Fruit fly (Drosophila melanogaster): ENCODE results near the gene myd.

myd gene

dm6 chr3R:19162135-19162616, 18.3 kb upstream of the myd start, which contains the start of the genes CG42359 and Nsun5 (continued):
- TF ChIP-seq pan (optimal IDR thresholded peaks at IDR 0.05) = no peak
- peak in 1 of 2 experiments; percentile 90 for TF ChIP-seq pan (GFP tag; optimal IDR thresholded peaks at IDR 0.05 in 1 of 2, IDR thresholded peaks at IDR 0.05 in 1 of 2)
- peak; percentile 88 for TF ChIP-seq gfzf (GFP tag; optimal IDR thresholded peaks at IDR 0.05)
- TF ChIP-seq Scr (GFP tag; IDR thresholded peaks at IDR 0.05; ENCODE audit: partially characterized antibody) = peak; percentile 92
- peak; percentile 62 for TF ChIP-seq Oaz (GFP tag; IDR thresholded peaks at IDR 0.05)
- TF ChIP-seq CG8944 (GFP tag; optimal IDR thresholded peaks at IDR 0.05) = peak; percentile 95
- TF ChIP-seq CG17568 (GFP tag; optimal IDR thresholded peaks at IDR 0.05) = peak; percentile 76
- peak; percentile 96 for TF ChIP-seq CG1603 (tag; optimal IDR thresholded peaks at IDR 0.05)
- peak; percentile 93 for TF ChIP-seq PHDP (tag; optimal IDR thresholded peaks at IDR 0.05)
- TF ChIP-seq CG8388 (GFP tag; optimal IDR thresholded peaks at IDR 0.05) = peak; percentile 85
- peak; percentile 46 for TF ChIP-seq CG10565 (GFP tag; optimal IDR thresholded peaks at IDR 0.05)
- TF ChIP-seq ro (GFP tag; IDR thresholded peaks at IDR 0.05) = peak; percentile 54; the same call in 1 of the 2 replicates
- peak; percentile 88 for TF ChIP-seq CG13775 (GFP tag; optimal IDR thresholded peaks at IDR 0.05)
- peak; percentile 73 for TF ChIP-seq dati (GFP tag; IDR thresholded peaks at IDR 0.05)
- TF ChIP-seq MBD-R2 (GFP tag; IDR thresholded peaks at IDR 0.05) = peak; percentile 87
- peak; percentile 87 for TF ChIP-seq bcd (GFP tag; optimal IDR thresholded peaks at IDR 0.05)
- peak; percentile 78 for TF ChIP-seq CG12104 (GFP tag; optimal IDR thresholded peaks at IDR 0.05)
- peak; percentile 78 for TF ChIP-seq CG13296 (GFP tag; optimal IDR thresholded peaks at IDR 0.05)
- peak; percentile 79 for TF ChIP-seq twi (tag; optimal IDR thresholded peaks at IDR 0.05)
- TF ChIP-seq CG15601 (tag; optimal IDR thresholded peaks at IDR 0.05) = peak; percentile 87
- TF ChIP-seq Sox102F (GFP tag; optimal IDR thresholded peaks at IDR 0.05) = peak; percentile 90
- peak; percentile 90 for TF ChIP-seq CG4424 (GFP tag; optimal IDR thresholded peaks at IDR 0.05)
- TF ChIP-seq ab (GFP tag; optimal IDR thresholded peaks at IDR 0.05) = peak; percentile 36
- TF ChIP-seq chinmo (GFP tag; IDR thresholded peaks at IDR 0.05; ENCODE audit: partially characterized antibody) = peak; percentile 87; the same call in 3 of the 4 replicates
- TF ChIP-seq Side (GFP tag; optimal IDR thresholded peaks at IDR 0.05) = peak; percentile 91
- peak; percentile 56; the same call in 1 of the 2 replicates for TF ChIP-seq CG10321 (GFP tag; IDR thresholded peaks at IDR 0.05)
- no peak for TF ChIP-seq Trl (optimal IDR thresholded peaks at IDR 0.05)
- TF ChIP-seq Trl (GFP tag; optimal IDR thresholded peaks at IDR 0.05) = peak; percentile 93
- peak; percentile 68 for TF ChIP-seq CG33557 (GFP tag; optimal IDR thresholded peaks at IDR 0.05)
- TF ChIP-seq CG15696 (tag; optimal IDR thresholded peaks at IDR 0.05) = peak; percentile 85
- TF ChIP-seq HmgD (GFP tag; optimal IDR thresholded peaks at IDR 0.05) = peak; percentile 95
- TF ChIP-seq Ada2b (GFP tag; IDR thresholded peaks at IDR 0.05) = peak; percentile 89
- TF ChIP-seq scrt (GFP tag; optimal IDR thresholded peaks at IDR 0.05) = peak; percentile 74
- TF ChIP-seq Asciz (GFP tag; optimal IDR thresholded peaks at IDR 0.05) = peak; percentile 84
- peak; percentile 76 for TF ChIP-seq pb (GFP tag; optimal IDR thresholded peaks at IDR 0.05)
- TF ChIP-seq CG4820 (GFP tag; optimal IDR thresholded peaks at IDR 0.05) = peak; percentile 83
- TF ChIP-seq Ssrp (tag; optimal IDR thresholded peaks at IDR 0.05) = peak; percentile 82
- peak; percentile 67 for TF ChIP-seq kni (GFP tag; optimal IDR thresholded peaks at IDR 0.05)
- peak in 1 of 2 experiments; percentile 31 for TF ChIP-seq tll (GFP tag; optimal IDR thresholded peaks at IDR 0.05)
- peak; percentile 75 for TF ChIP-seq Fer2 (tag; optimal IDR thresholded peaks at IDR 0.05)
- peak; percentile 92 for TF ChIP-seq unpg (GFP tag; optimal IDR thresholded peaks at IDR 0.05)
- TF ChIP-seq CG30020 (tag; optimal IDR thresholded peaks at IDR 0.05) = peak; percentile 82
- TF ChIP-seq hb (GFP tag; IDR thresholded peaks at IDR 0.05; ENCODE audit: partially characterized antibody) = peak; percentile 73
- TF ChIP-seq grn (GFP tag; optimal IDR thresholded peaks at IDR 0.05) = peak; percentile 46
- peak; percentile 65 for TF ChIP-seq btn (GFP tag; optimal IDR thresholded peaks at IDR 0.05)
- TF ChIP-seq Hey (tag; optimal IDR thresholded peaks at IDR 0.05) = peak; percentile 72
- peak; percentile 81 for TF ChIP-seq dmrt99B (tag; optimal IDR thresholded peaks at IDR 0.05)
- TF ChIP-seq CG31224 (GFP tag; IDR thresholded peaks at IDR 0.05) = peak; percentile 71
- peak; percentile 79 for TF ChIP-seq dan (GFP tag; IDR thresholded peaks at IDR 0.05)
- TF ChIP-seq CG11560 (tag; IDR thresholded peaks at IDR 0.05) = peak; percentile 94
